Worm (Caenorhabditis elegans) whole organism, mixed stage, embryonic: Measurements from ENCODE around the gene popl-1.

ENCODE experiments used
- elt-3 ChIP-seq: fragments of 150-350 bp; optimal IDR thresholded peaks from 2 replicates; lab custom pipeline; 2014; ENCODE audit warnings: missing biosample characterization, missing genetic modification characterization
- nhr-76 ChIP-seq: sonication (generic microtip); optimal IDR thresholded peaks from 2 replicates; lab custom pipeline; 2017; ENCODE audit warnings: missing biosample characterization, missing genetic modification characterization
- sem-2 ChIP-seq: fragments of 200-800 bp; sonication (Bioruptor generic); optimal IDR thresholded peaks from 2 replicates; lab custom pipeline; 2018; ENCODE audit warnings: mild to moderate bottlenecking, missing genetic modification characterization, missing compliant biosample characterization

- TF ChIP-seq sem-2 (GFP tag; lab: Kevin White, UChicago) (no peak), elt-3 (tag; lab: Kevin White, UChicago) (no peak), nhr-76 (tag; lab: Kevin White, UChicago) (no peak)
Measured at ce11 chrIII:6415306-6415973, 15.3 kb downstream of the popl-1 start, which contains the start of gene nas-4.
